Fruit fly (Drosophila melanogaster) whole organism, pupa: ENCODE results near the gene mRpL20.

Experiments
- D1 ChIP-seq: fragments of 200-800 bp; sonication (Bioruptor generic); optimal IDR thresholded peaks from 2 replicates; lab custom pipeline; 2018; ENCODE audit warnings: missing biosample characterization, mild to moderate bottlenecking, missing genetic modification characterization, moderate library complexity
- Pif1A ChIP-seq: fragments of 200-800 bp; sonication (Bioruptor generic); optimal IDR thresholded peaks from 3 replicates; lab custom pipeline; 2016; ENCODE audit warnings: missing biosample characterization, missing genetic modification characterization
- Pif1B ChIP-seq: fragments of 200-800 bp; sonication (Bioruptor generic); optimal IDR thresholded peaks from 3 replicates; lab custom pipeline; 2016; ENCODE audit warnings: missing biosample characterization, missing genetic modification characterization

DNA sequence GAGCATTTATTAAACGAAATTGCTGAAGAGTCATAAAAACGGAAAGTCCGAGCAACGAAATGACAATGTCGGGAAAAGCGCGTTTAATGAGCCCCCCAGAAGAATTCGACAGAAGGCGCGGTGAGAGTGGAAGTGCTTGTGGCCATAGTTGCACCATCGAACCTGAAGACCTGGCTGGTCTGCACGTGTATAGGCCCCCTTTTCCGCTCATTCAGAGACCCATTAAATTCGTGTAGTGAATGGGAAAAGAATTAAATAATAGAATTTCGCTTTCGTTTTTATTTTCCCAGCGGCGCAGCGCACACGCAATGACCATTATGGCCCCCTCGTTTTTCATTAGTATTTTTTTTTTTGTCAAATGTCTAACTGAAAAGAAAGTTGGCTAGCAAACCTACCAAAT lies 15.7 kb upstream of the mRpL20 start:
- TF ChIP-seq D1 (tag; lab: Kevin White, UChicago) (no peak), Pif1B (GFP tag; lab: Kevin White, UChicago) (no peak), Pif1A (no peak)
